Fruit fly (Drosophila melanogaster): Measurements from ENCODE around the gene CG32718.

The CG32718 gene

DNA sequence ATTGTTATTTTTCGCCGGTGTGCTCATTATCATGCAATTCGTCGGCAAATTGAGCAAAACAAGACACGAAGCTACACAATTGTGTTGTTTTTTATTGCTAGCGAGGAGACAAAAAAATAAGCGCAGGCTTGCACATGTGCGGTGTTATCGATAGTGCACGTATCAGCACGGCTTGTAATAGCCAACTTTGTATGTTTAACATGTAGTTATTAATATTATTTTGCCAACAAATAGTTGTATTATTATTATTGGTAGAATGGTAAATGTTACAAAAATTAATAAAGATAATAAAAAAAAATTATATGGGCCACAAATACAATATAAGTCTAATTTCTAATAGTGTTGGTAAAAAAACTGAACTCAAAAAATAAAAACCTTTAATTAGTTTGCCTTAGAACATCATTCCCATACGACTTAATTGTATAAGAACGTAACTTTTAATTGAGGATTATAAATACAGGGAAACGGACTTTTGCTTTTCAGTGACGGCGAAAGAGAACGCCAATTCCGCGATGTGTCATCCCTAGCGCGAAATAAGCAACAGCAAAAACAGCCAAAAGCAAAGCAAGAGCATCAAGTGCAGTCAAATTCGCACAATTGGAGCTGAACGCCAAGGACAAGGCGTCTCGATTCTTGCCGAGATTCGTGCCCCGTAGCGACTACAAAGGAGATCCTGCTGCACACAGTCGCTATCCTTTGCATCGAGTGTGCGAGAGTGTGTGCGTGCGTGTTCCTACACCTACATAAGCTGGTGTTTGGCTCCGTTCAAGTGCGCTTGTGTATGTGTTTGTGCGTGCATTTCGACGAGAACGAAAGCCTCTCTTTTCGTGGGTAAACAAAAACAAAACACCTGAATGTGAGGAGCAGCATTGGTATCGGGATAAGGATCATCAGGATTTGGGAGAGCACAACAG lies 49.5 kb upstream of the CG32718 start, which contains the start of the genes NELF-B and CG12155 (continued):
- TF ChIP-seq unc-4 (GFP tag; IDR thresholded peaks at IDR 0.05; ENCODE audit: partially characterized antibody) = peak; percentile 48; the same call in 1 of the 2 replicates
- peak; percentile 31 for TF ChIP-seq CG16815 (GFP tag; optimal IDR thresholded peaks at IDR 0.05)
- no peak for TF ChIP-seq gsb-n (tag; optimal IDR thresholded peaks at IDR 0.05)
- peak; percentile 40 for TF ChIP-seq CG4820 (GFP tag; optimal IDR thresholded peaks at IDR 0.05)
- peak; percentile 8 for TF ChIP-seq Bdp1 (GFP tag; optimal IDR thresholded peaks at IDR 0.05)
- peak; percentile 0 for TF ChIP-seq tx (GFP tag; optimal IDR thresholded peaks at IDR 0.05)
- TF ChIP-seq CG16779 (GFP tag; IDR thresholded peaks at IDR 0.05) = no peak
- peak; percentile 2 for TF ChIP-seq CG18476 (GFP tag; optimal IDR thresholded peaks at IDR 0.05)
- peak; percentile 62; the same call in 2 of the 3 replicates for TF ChIP-seq knrl (GFP tag; IDR thresholded peaks at IDR 0.05; ENCODE audit: partially characterized antibody)
- TF ChIP-seq gem (tag; optimal IDR thresholded peaks at IDR 0.05) = no peak
- TF ChIP-seq so (GFP tag; IDR thresholded peaks at IDR 0.05) = no peak
- peak; percentile 31 for TF ChIP-seq CG18764 (GFP tag; optimal IDR thresholded peaks at IDR 0.05)
- no peak for TF ChIP-seq ab (GFP tag; optimal IDR thresholded peaks at IDR 0.05)
- TF ChIP-seq CG11398 (GFP tag; optimal IDR thresholded peaks at IDR 0.05) = no peak
- TF ChIP-seq Poxn (GFP tag; IDR thresholded peaks at IDR 0.05) = no peak
- TF ChIP-seq CG34422 (GFP tag; IDR thresholded peaks at IDR 0.05) = no peak; the same call in 2 of the 3 replicates
- TF ChIP-seq CG14667 (GFP tag; IDR thresholded peaks at IDR 0.05) = no peak
- TF ChIP-seq nerfin-2 (GFP tag; IDR thresholded peaks at IDR 0.05; ENCODE audit: partially characterized antibody) = 0 out of 2 replicates have a peak, but pooled peaks have one; percentile 41
- TF ChIP-seq amos (GFP tag; IDR thresholded peaks at IDR 0.05; ENCODE audit: partially characterized antibody) = peak; percentile 62
- TF ChIP-seq Atf-2 (GFP tag; optimal IDR thresholded peaks at IDR 0.05) = no peak
- TF ChIP-seq CG9609 (GFP tag; optimal IDR thresholded peaks at IDR 0.05) = peak; percentile 23
- no peak for TF ChIP-seq CG6175 (GFP tag; IDR thresholded peaks at IDR 0.05)
- TF ChIP-seq pum (GFP tag; optimal IDR thresholded peaks at IDR 0.05) = no peak
- no peak for TF ChIP-seq ap (GFP tag; IDR thresholded peaks at IDR 0.05)
- no peak for TF ChIP-seq onecut (GFP tag; IDR thresholded peaks at IDR 0.05)
- no peak for TF ChIP-seq gsb (GFP tag; IDR thresholded peaks at IDR 0.05)
- TF ChIP-seq CG7839 (tag; optimal IDR thresholded peaks at IDR 0.05) = no peak
- TF ChIP-seq CG4424 (GFP tag; optimal IDR thresholded peaks at IDR 0.05) = peak; percentile 52
- TF ChIP-seq sens (GFP tag) = no peak
- no peak for TF ChIP-seq NC2β (GFP tag; optimal IDR thresholded peaks at IDR 0.05)
- TF ChIP-seq ERR (GFP tag; optimal IDR thresholded peaks at IDR 0.05) = no peak
- TF ChIP-seq CG16863 (GFP tag; optimal IDR thresholded peaks at IDR 0.05) = no peak
- TF ChIP-seq unpg (GFP tag; optimal IDR thresholded peaks at IDR 0.05) = no peak
- TF ChIP-seq luna (GFP tag; optimal IDR thresholded peaks at IDR 0.05) = no peak
- no peak for TF ChIP-seq chinmo (GFP tag; IDR thresholded peaks at IDR 0.05; ENCODE audit: partially characterized antibody)
- TF ChIP-seq CG31388 (GFP tag; optimal IDR thresholded peaks at IDR 0.05) = no peak
- TF ChIP-seq CG12769 (tag; optimal IDR thresholded peaks at IDR 0.05) = no peak
- TF ChIP-seq caup (GFP tag; optimal IDR thresholded peaks at IDR 0.05; ENCODE audit: severe bottlenecking) = no peak
- peak; percentile 43 for TF ChIP-seq Sry-β (GFP tag; optimal IDR thresholded peaks at IDR 0.05)
- TF ChIP-seq CG9437 (GFP tag; optimal IDR thresholded peaks at IDR 0.05) = peak; percentile 63
- no peak for TF ChIP-seq yki (optimal IDR thresholded peaks at IDR 0.05)
- TF ChIP-seq CG6689 (GFP tag; IDR thresholded peaks at IDR 0.05) = peak; percentile 50; the same call in 1 of the 2 replicates
- no peak for TF ChIP-seq zen2 (GFP tag; IDR thresholded peaks at IDR 0.05; ENCODE audit: partially characterized antibody)
- TF ChIP-seq CG1603 (tag; optimal IDR thresholded peaks at IDR 0.05) = no peak
- TF ChIP-seq Sox102F (GFP tag; optimal IDR thresholded peaks at IDR 0.05) = no peak
- TF ChIP-seq CG30403 (GFP tag; optimal IDR thresholded peaks at IDR 0.05) = peak; percentile 77
- no peak for TF ChIP-seq exex (tag; optimal IDR thresholded peaks at IDR 0.05)
- peak; percentile 29 for TF ChIP-seq CG17359 (tag; optimal IDR thresholded peaks at IDR 0.05)

Measured in whole organism, embryonic.